Worm (Caenorhabditis elegans) whole organism, midembryonic: Measurements from ENCODE around the gene aat-2.

Source experiments
- cog-1 ChIP-seq: sonication (generic microtip); optimal IDR thresholded peaks from 2 replicates; lab custom pipeline; 2016; ENCODE audit warnings: missing genetic modification characterization, missing compliant biosample characterization
- flt-1 ChIP-seq: fragments of 200-800 bp; sonication (Bioruptor generic); IDR thresholded peaks from 2 replicates; pipeline ENCODE4 v1.3.6; 2022; ENCODE audit warnings: missing genetic modification characterization, missing compliant biosample characterization
- med-1 ChIP-seq: sonication (generic microtip); optimal IDR thresholded peaks from 2 replicates; lab custom pipeline; 2017; ENCODE audit warnings: missing genetic modification characterization, mild to moderate bottlenecking, missing compliant biosample characterization, antibody characterized with exemption, missing genetic modification reagents; ENCODE audit not compliant: insufficient read depth
- ztf-29 ChIP-seq: fragments of 200-800 bp; sonication (Bioruptor generic); IDR thresholded peaks from 2 replicates; pipeline ENCODE4 v1.3.6; 2022; ENCODE audit warnings: missing genetic modification reagents, missing genetic modification characterization, missing compliant biosample characterization

- TF ChIP-seq med-1 (GFP tag; lab: Kevin White, UChicago) (no peak), flt-1 (GFP tag; lab: Robert Waterston, UW) (no peak), ztf-29 (GFP tag; lab: Robert Waterston, UW) (no peak), cog-1 (tag; lab: Kevin White, UChicago) (no peak)
These were observed 27.3 kb downstream of the aat-2 start for ce11 chrV:9218655-9219389.
